Worm (Caenorhabditis elegans): ENCODE data around the gene idpp-6.

DNA sequence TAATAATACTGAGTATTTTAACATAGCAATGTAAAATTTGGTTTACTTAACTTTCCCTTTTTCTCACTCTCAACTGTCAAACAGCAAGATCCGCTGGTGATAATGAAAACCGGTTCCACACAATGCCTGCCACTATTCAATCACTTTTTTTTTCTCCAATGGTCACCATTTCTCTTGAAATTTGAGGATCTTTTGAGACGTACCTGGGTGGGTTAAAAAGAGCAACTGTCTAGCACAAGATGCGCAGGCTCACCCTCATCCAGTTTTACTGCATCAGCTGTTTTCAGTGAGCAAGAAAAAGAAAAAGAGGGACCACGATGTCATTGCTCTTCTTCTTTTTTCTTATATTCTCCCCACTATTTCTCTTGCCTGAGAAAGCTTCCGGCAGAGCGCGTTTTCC lies 25.3 kb downstream of the idpp-6 start:
- TF ChIP-seq mdl-1 (tag; optimal IDR thresholded peaks at IDR 0.05) (no peak), ZK546.5 (tag; optimal IDR thresholded peaks at IDR 0.05) (no peak)

Measured in whole organism, L3 larva.